Fruit fly (Drosophila melanogaster): ENCODE results near the gene CG2983.

The CG2983 gene

DNA sequence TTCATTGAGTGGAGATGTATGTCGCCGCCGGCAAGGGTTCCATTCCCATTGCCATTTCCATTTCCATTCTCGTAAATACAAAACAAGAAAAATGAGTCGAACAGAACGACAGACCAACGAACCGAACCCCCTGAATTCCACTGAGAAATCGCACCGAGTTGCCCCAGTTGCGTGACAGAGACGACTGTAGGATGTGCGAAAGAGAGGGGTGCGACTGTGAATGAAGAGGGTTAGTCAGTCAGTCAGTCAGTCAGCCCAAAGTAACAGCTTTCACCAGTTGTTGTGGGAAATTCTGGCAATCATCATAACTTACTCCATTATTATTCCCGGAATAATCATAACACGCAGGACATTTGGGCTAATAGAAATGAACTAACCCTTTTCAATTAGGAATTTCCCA, 50.8 kb downstream of the CG2983 start (continued):
- TF ChIP-seq peb (GFP tag; IDR thresholded peaks at IDR 0.05) (no peak), Dbx (GFP tag; IDR thresholded peaks at IDR 0.05) (no peak), seq (GFP tag; IDR thresholded peaks at IDR 0.05) (0 out of 2 replicates have a peak, but pooled peaks have one; percentile 38), br (optimal IDR thresholded peaks at IDR 0.05) (no peak), CG9932 (GFP tag; IDR thresholded peaks at IDR 0.05) (no peak), kni (GFP tag; optimal IDR thresholded peaks at IDR 0.05) (peak; percentile 4)

Data from whole organism, embryonic.